Worm (Caenorhabditis elegans) whole organism, young adult: ENCODE measurements around the gene F53B3.5.

Experiments
- B0336.3 ChIP-seq: fragments of 200-800 bp; sonication (Bioruptor generic); IDR thresholded peaks from 2 replicates; pipeline ENCODE4 v1.3.6; 2022; ENCODE audit warnings: missing genetic modification characterization, missing compliant biosample characterization
- F55B11.4 ChIP-seq: sonication (generic microtip); optimal IDR thresholded peaks from 2 replicates; lab custom pipeline; 2016; ENCODE audit warnings: missing compliant biosample characterization, missing genetic modification characterization, borderline replicate concordance; ENCODE audit not compliant: insufficient read depth
- K11D2.4 ChIP-seq: fragments of 200-800 bp; sonication (Bioruptor generic); IDR thresholded peaks from 2 replicates; pipeline ENCODE4 v1.3.6; 2022; ENCODE audit warnings: missing genetic modification reagents, missing genetic modification characterization, missing compliant biosample characterization
- K12H6.12 ChIP-seq: fragments of 200-800 bp; sonication (Bioruptor generic); optimal IDR thresholded peaks from 2 replicates; lab custom pipeline; 2018; ENCODE audit warnings: mild to moderate bottlenecking, missing genetic modification characterization, missing compliant biosample characterization
- Y67H2A.10 ChIP-seq: fragments of 200-800 bp; sonication (Bioruptor generic); conservative IDR thresholded peaks from 2 replicates; pipeline ENCODE4 v1.3.6; 2022; ENCODE audit warnings: missing genetic modification reagents, missing genetic modification characterization, missing compliant biosample characterization
- Y95B8A.8 ChIP-seq: fragments of 200-800 bp; sonication (Bioruptor generic); IDR thresholded peaks from 2 replicates; pipeline ENCODE4 v1.3.6; 2022; ENCODE audit warnings: missing genetic modification reagents, missing genetic modification characterization, missing compliant biosample characterization
- athp-1 ChIP-seq: sonication (generic microtip); optimal IDR thresholded peaks from 2 replicates; lab custom pipeline; 2017; ENCODE audit warnings: mild to moderate bottlenecking, missing genetic modification characterization, missing compliant biosample characterization
- attf-3 ChIP-seq: fragments of 200-800 bp; sonication (Bioruptor generic); conservative IDR thresholded peaks from 2 replicates; pipeline ENCODE4 v1.3.6; 2022; ENCODE audit warnings: missing genetic modification reagents, missing genetic modification characterization, missing compliant biosample characterization
- bed-2 ChIP-seq: fragments of 200-800 bp; sonication (Bioruptor generic); IDR thresholded peaks from 2 replicates; pipeline ENCODE4 v1.3.6; 2022; ENCODE audit warnings: missing genetic modification reagents, missing genetic modification characterization, missing compliant biosample characterization
- cebp-2 ChIP-seq: fragments of 200-800 bp; sonication (Bioruptor generic); IDR thresholded peaks from 2 replicates; pipeline ENCODE4 v1.3.6; 2022; ENCODE audit warnings: missing genetic modification characterization, missing compliant biosample characterization
- ceh-91 ChIP-seq: fragments of 200-800 bp; sonication (Bioruptor generic); IDR thresholded peaks from 2 replicates; pipeline ENCODE4 v1.3.6; 2022; ENCODE audit warnings: missing genetic modification reagents, missing genetic modification characterization, missing compliant biosample characterization
- chd-7 ChIP-seq: sonication (generic microtip); optimal IDR thresholded peaks from 2 replicates; lab custom pipeline; 2016; ENCODE audit warnings: mild to moderate bottlenecking, missing genetic modification characterization, moderate library complexity, missing compliant biosample characterization
- dpff-1 ChIP-seq: sonication (generic microtip); optimal IDR thresholded peaks from 2 replicates; lab custom pipeline; 2017; ENCODE audit warnings: mild to moderate bottlenecking, missing genetic modification characterization, missing compliant biosample characterization
- efl-1 ChIP-seq: fragments of 150-350 bp; optimal IDR thresholded peaks from 2 replicates; lab custom pipeline; 2014; ENCODE audit warnings: missing biosample characterization, missing genetic modification reagents, missing genetic modification characterization
- egl-18 ChIP-seq: fragments of 200-800 bp; sonication (Bioruptor generic); IDR thresholded peaks from 2 replicates; pipeline ENCODE4 v1.3.6; 2022; ENCODE audit warnings: missing genetic modification reagents, missing genetic modification characterization, missing compliant biosample characterization
- egl-44 ChIP-seq: fragments of 200-800 bp; sonication (Bioruptor generic); IDR thresholded peaks from 2 replicates; pipeline ENCODE4 v1.3.6; 2022; ENCODE audit warnings: missing genetic modification reagents, missing genetic modification characterization, missing compliant biosample characterization
- egrh-3 ChIP-seq: fragments of 200-800 bp; sonication (Bioruptor generic); IDR thresholded peaks from 2 replicates; pipeline ENCODE4 v1.3.6; 2022; ENCODE audit warnings: missing genetic modification reagents, missing genetic modification characterization, missing compliant biosample characterization
- ekl-4 ChIP-seq: fragments of 200-800 bp; sonication (Bioruptor generic); IDR thresholded peaks from 2 replicates; pipeline ENCODE4 v1.3.6; 2022; ENCODE audit warnings: missing genetic modification reagents, missing genetic modification characterization, missing compliant biosample characterization
- ets-4 ChIP-seq: fragments of 200-800 bp; sonication (Bioruptor generic); optimal IDR thresholded peaks from 2 replicates; lab custom pipeline; 2018; ENCODE audit warnings: mild to moderate bottlenecking, missing genetic modification characterization, missing compliant biosample characterization
- hlh-26 ChIP-seq: fragments of 200-800 bp; sonication (Bioruptor generic); conservative IDR thresholded peaks from 2 replicates; pipeline ENCODE4 v1.3.6; 2022; ENCODE audit warnings: missing genetic modification reagents, missing genetic modification characterization, missing compliant biosample characterization
- lag-1 ChIP-seq: fragments of 200-800 bp; sonication (Bioruptor generic); IDR thresholded peaks from 2 replicates; pipeline ENCODE4 v1.3.6; 2022; ENCODE audit warnings: missing genetic modification reagents, missing genetic modification characterization, missing compliant biosample characterization
- let-526 ChIP-seq: fragments of 200-800 bp; sonication (Bioruptor generic); IDR thresholded peaks from 2 replicates; pipeline ENCODE4 v1.3.6; 2022; ENCODE audit warnings: missing genetic modification reagents, missing genetic modification characterization, missing compliant biosample characterization
- lir-1 ChIP-seq: fragments of 200-800 bp; sonication (Bioruptor generic); conservative IDR thresholded peaks from 2 replicates; pipeline ENCODE4 v1.3.6; 2022; ENCODE audit warnings: missing genetic modification reagents, missing genetic modification characterization, missing compliant biosample characterization
- madf-6 ChIP-seq: fragments of 200-800 bp; sonication (Bioruptor generic); IDR thresholded peaks from 2 replicates; pipeline ENCODE4 v1.3.6; 2022; ENCODE audit warnings: missing genetic modification reagents, missing genetic modification characterization, missing compliant biosample characterization
- madf-8 ChIP-seq: fragments of 200-800 bp; sonication (Bioruptor generic); conservative IDR thresholded peaks from 2 replicates; pipeline ENCODE4 v1.3.6; 2022; ENCODE audit warnings: missing genetic modification reagents, missing genetic modification characterization, missing compliant biosample characterization
- mcd-1 ChIP-seq: fragments of 200-800 bp; sonication (Bioruptor generic); IDR thresholded peaks from 2 replicates; pipeline ENCODE4 v1.3.6; 2022; ENCODE audit warnings: missing genetic modification reagents, missing genetic modification characterization, missing compliant biosample characterization
- nfyb-1 ChIP-seq: fragments of 200-800 bp; sonication (Bioruptor generic); IDR thresholded peaks from 2 replicates; pipeline ENCODE4 v1.3.6; 2022; ENCODE audit warnings: missing genetic modification reagents, missing genetic modification characterization, missing compliant biosample characterization
- nhr-120 ChIP-seq: fragments of 200-800 bp; sonication (Bioruptor generic); IDR thresholded peaks from 2 replicates; pipeline ENCODE4 v1.3.6; 2022; ENCODE audit warnings: missing genetic modification characterization, missing compliant biosample characterization
- rcor-1 ChIP-seq: fragments of 200-800 bp; sonication (Bioruptor generic); IDR thresholded peaks from 2 replicates; pipeline ENCODE4 v1.3.6; 2022; ENCODE audit warnings: missing genetic modification reagents, missing genetic modification characterization, missing compliant biosample characterization
- snpc-1.3 ChIP-seq: sonication (generic microtip); optimal IDR thresholded peaks from 2 replicates; lab custom pipeline; 2017; ENCODE audit warnings: missing genetic modification characterization, mild to moderate bottlenecking, missing compliant biosample characterization, antibody characterized with exemption, moderate library complexity, missing genotype, missing genetic modification reagents; ENCODE audit not compliant: insufficient read depth
- snpc-3.4 ChIP-seq: sonication (generic microtip); optimal IDR thresholded peaks from 2 replicates; lab custom pipeline; 2017; ENCODE audit warnings: missing genetic modification characterization, mild to moderate bottlenecking, missing compliant biosample characterization, antibody characterized with exemption, moderate library complexity, missing genotype, missing genetic modification reagents
- tbx-9 ChIP-seq: sonication (generic microtip); optimal IDR thresholded peaks from 2 replicates; lab custom pipeline; 2016; ENCODE audit warnings: borderline replicate concordance, missing genetic modification characterization, inconsistent platforms, missing compliant biosample characterization
- tlf-1 ChIP-seq: fragments of 200-800 bp; sonication (Bioruptor generic); optimal IDR thresholded peaks from 2 replicates; lab custom pipeline; 2018; ENCODE audit warnings: mild to moderate bottlenecking, missing genetic modification characterization, missing compliant biosample characterization
- zfh-2 ChIP-seq: fragments of 200-800 bp; sonication (Bioruptor generic); conservative IDR thresholded peaks from 2 replicates; pipeline ENCODE4 v1.3.6; 2022; ENCODE audit warnings: missing genetic modification reagents, missing genetic modification characterization, missing compliant biosample characterization
- ztf-26 ChIP-seq: sonication (generic microtip); optimal IDR thresholded peaks from 2 replicates; lab custom pipeline; 2017; ENCODE audit warnings: missing genetic modification characterization, missing compliant biosample characterization

Gene F53B3.5

DNA sequence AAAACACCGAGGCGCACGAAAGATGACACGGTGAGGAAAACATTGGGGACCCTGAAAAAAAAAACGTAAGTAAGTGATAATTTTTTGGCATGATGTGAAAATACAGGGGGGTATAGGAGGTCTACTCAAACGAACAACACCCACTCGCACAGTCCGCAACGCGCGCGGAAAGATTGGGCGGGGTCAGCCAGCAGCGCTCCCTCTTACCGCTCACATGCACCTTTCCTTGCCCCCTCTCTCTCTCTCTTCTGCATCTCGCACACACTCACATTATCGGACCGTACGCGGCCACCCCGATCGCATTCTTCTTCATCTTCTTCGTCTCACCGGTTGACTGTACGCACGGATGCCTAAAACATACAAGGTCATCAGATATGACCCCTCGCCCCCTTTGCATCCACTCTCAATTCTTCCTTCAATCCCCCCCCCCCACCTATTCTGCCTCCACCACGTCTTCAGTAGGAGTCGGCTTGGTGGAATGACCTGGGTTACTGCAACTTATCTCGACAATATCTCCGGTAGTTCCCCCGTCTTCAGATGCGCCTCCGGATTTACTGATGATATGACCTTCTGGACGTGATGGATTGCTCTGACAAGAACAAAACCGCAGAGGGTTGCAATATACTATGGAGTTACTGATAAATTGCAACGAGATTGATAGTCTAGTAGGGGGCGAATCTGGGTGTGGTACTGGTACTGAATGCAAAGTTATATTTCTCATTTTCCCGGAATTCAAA, at the start of gene F53B3.5:
TSS of gene F53B3.5 (minus strand) at position 51 of the 737 bp plus-strand sequence.
- TF ChIP-seq hlh-26: no peak
- TF ChIP-seq egrh-3 (GFP tag; lab: Robert Waterston, UW): peak; percentile 60; the same call in 1 of the 2 replicates
- no peak for TF ChIP-seq madf-8 (GFP tag; lab: Robert Waterston, UW)
- no peak for TF ChIP-seq ekl-4
- no peak for TF ChIP-seq rcor-1
- peak; percentile 81 for TF ChIP-seq zfh-2
- no peak for TF ChIP-seq snpc-3.4 (tag; lab: Kevin White, UChicago)
- TF ChIP-seq dpff-1: no peak
- 0 out of 2 replicates have a peak, but pooled peaks have one; percentile 48 for TF ChIP-seq lag-1 (GFP tag; lab: Robert Waterston, UW)
- TF ChIP-seq ets-4 (GFP tag; lab: Kevin White, UChicago): no peak
- no peak for TF ChIP-seq Y67H2A.10 (GFP tag; lab: Robert Waterston, UW)
- 0 out of 2 replicates have a peak, but pooled peaks have one; percentile 15 for TF ChIP-seq egl-44 (GFP tag; lab: Robert Waterston, UW)
- TF ChIP-seq bed-2 (GFP tag; lab: Robert Waterston, UW): 0 out of 2 replicates have a peak, but pooled peaks have one; percentile 51
- no peak for TF ChIP-seq F55B11.4 (tag; lab: Kevin White, UChicago)
- TF ChIP-seq nhr-120 (GFP tag; lab: Robert Waterston, UW): no peak
- TF ChIP-seq, all 124 proteins: peak for 5

DNA sequence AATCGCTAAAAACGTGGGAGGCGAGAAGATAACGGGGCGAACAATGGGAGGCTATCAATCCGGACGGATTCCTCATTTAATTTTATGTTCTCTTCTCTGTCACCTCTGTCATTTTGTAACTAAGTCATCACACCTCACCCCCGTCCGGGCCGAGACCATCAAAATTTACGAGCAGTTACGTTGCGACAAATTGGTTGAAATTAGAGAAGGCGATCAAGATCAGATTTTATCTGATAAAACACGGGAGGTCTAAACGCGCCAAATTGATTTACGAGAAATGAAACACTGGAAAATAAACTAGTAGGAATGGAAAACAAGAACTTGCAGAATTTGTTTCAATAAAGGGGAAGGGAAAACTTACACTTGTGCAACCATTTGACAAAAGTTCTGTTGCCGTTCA, 48.7 kb upstream of the F53B3.5 start:
- TF ChIP-seq K12H6.12 (tag; lab: Kevin White, UChicago) (no peak), snpc-1.3 (no peak), rcor-1 (no peak), nhr-120 (GFP tag; lab: Robert Waterston, UW) (no peak), tlf-1 (no peak), tbx-9 (tag; lab: Kevin White, UChicago) (no peak)

- TF ChIP-seq Y95B8A.8 (GFP tag; lab: Robert Waterston, UW): no peak
- TF ChIP-seq B0336.3 (GFP tag; lab: Robert Waterston, UW): no peak
- no peak for TF ChIP-seq rcor-1
- no peak for TF ChIP-seq snpc-1.3
- no peak for TF ChIP-seq ztf-26
- TF ChIP-seq chd-7 (tag; lab: Kevin White, UChicago): no peak
- TF ChIP-seq egrh-3 (GFP tag; lab: Robert Waterston, UW): no peak
- TF ChIP-seq ceh-91 (GFP tag; lab: Robert Waterston, UW): no peak
- TF ChIP-seq K11D2.4 (GFP tag; lab: Robert Waterston, UW): no peak
- TF ChIP-seq let-526 (GFP tag; lab: Robert Waterston, UW): no peak
- TF ChIP-seq attf-3: no peak
Measured at ce11 chrX:2927576-2927975, 48.2 kb upstream of the F53B3.5 start.

DNA sequence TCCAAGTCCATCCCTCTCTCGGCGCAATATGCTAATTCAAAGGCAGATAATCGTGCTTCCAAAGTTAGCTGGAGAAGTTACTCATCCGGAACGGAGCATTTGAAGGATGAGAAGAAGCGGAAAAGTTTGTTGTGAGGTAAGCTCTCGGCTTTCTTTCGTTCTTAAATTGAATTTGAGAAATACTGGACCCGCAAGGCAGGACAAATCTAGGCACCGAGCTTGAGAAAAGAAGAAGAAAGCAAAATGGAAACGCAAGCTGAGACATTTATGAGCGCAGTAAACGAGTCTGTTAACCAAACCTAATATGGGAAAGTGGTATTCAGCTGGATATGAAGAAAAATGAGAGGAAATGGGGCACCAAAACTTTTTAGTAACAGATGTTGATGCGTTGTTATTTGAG, 46.6 kb upstream of the F53B3.5 start:
- TF ChIP-seq efl-1 (no peak), nfyb-1 (GFP tag; lab: Robert Waterston, UW) (no peak), mcd-1 (GFP tag; lab: Robert Waterston, UW) (no peak), madf-6 (GFP tag; lab: Robert Waterston, UW) (no peak), lir-1 (GFP tag; lab: Robert Waterston, UW) (no peak), egl-18 (GFP tag; lab: Robert Waterston, UW) (no peak), cebp-2 (GFP tag; lab: Robert Waterston, UW) (no peak), athp-1 (tag; lab: Kevin White, UChicago) (no peak)
